Worm (Caenorhabditis elegans) whole organism, L3 larva: ENCODE results near the gene hil-2.

Experiments used
- R02D3.7 ChIP-seq: fragments of 150-350 bp; optimal IDR thresholded peaks from 2 replicates; lab custom pipeline; 2014; ENCODE audit warnings: missing biosample characterization, missing genetic modification characterization
- ZK546.5 ChIP-seq: sonication (generic microtip); optimal IDR thresholded peaks from 2 replicates; lab custom pipeline; 2017; ENCODE audit warnings: missing biosample characterization, missing genetic modification characterization
- aly-2 ChIP-seq: fragments of 150-350 bp; optimal IDR thresholded peaks from 2 replicates; lab custom pipeline; 2014; ENCODE audit warnings: missing biosample characterization, missing genetic modification characterization
- ama-1 ChIP-seq: fragments of 150-350 bp; optimal IDR thresholded peaks from 2 replicates; lab custom pipeline; 2018
- ceh-16 ChIP-seq: sonication (generic microtip); optimal IDR thresholded peaks from 2 replicates; lab custom pipeline; 2017; ENCODE audit warnings: missing biosample characterization, missing genetic modification characterization
- ceh-28 ChIP-seq: fragments of 150-350 bp; optimal IDR thresholded peaks from 2 replicates; lab custom pipeline; 2014; ENCODE audit warnings: missing biosample characterization, missing genetic modification reagents, missing genetic modification characterization
- ceh-82 ChIP-seq: fragments of 150-350 bp; optimal IDR thresholded peaks from 2 replicates; lab custom pipeline; 2014; ENCODE audit warnings: missing biosample characterization, missing genetic modification characterization
- ceh-9 ChIP-seq: sonication (generic microtip); optimal IDR thresholded peaks from 2 replicates; lab custom pipeline; 2018; ENCODE audit warnings: missing biosample characterization, missing genetic modification characterization
- daf-12 ChIP-seq: fragments of 150-350 bp; optimal IDR thresholded peaks from 2 replicates; lab custom pipeline; 2014; ENCODE audit warnings: missing biosample characterization, missing genetic modification reagents, missing genetic modification characterization
- egl-27 ChIP-seq: sonication (generic microtip); optimal IDR thresholded peaks from 4 replicates; lab custom pipeline; 2017; ENCODE audit warnings: missing biosample characterization, missing genetic modification reagents, missing genetic modification characterization
- egl-5 ChIP-seq: fragments of 150-350 bp; optimal IDR thresholded peaks from 2 replicates; lab custom pipeline; 2017; ENCODE audit warnings: missing biosample characterization, missing genetic modification reagents, missing genetic modification characterization, inconsistent platforms
- elt-1 ChIP-seq: fragments of 150-350 bp; optimal IDR thresholded peaks from 2 replicates; lab custom pipeline; 2014; ENCODE audit warnings: missing biosample characterization, missing genetic modification characterization
- elt-2 ChIP-seq: sonication (generic microtip); optimal IDR thresholded peaks from 2 replicates; lab custom pipeline; 2016; ENCODE audit warnings: missing genetic modification reagents, mild to moderate bottlenecking, missing genetic modification characterization, missing compliant biosample characterization
- elt-3 ChIP-seq, 3 experiments: fragments of 150-350 bp in 1 of 3; sonication (generic microtip) in 2 of 3; optimal IDR thresholded peaks; 2 replicates in 2 of 3; 4 replicates in 1 of 3; lab custom pipeline; 2014 to 2017; ENCODE audit warnings: missing biosample characterization in 3 of 3, missing genetic modification characterization in 3 of 3
- eor-1 ChIP-seq, 2 experiments: fragments of 150-350 bp; optimal IDR thresholded peaks; 2 replicates each; lab custom pipeline; 2014 to 2018; ENCODE audit warnings: missing biosample characterization in 2 of 2, missing genetic modification characterization in 2 of 2
- fkh-10 ChIP-seq: sonication (generic microtip); optimal IDR thresholded peaks from 2 replicates; lab custom pipeline; 2017; ENCODE audit warnings: missing biosample characterization, missing genetic modification reagents, missing genetic modification characterization
- fkh-2 ChIP-seq: fragments of 150-350 bp; optimal IDR thresholded peaks from 2 replicates; lab custom pipeline; 2014; ENCODE audit warnings: missing biosample characterization, missing genetic modification reagents, missing genetic modification characterization
- fos-1 ChIP-seq: fragments of 150-350 bp; optimal IDR thresholded peaks from 2 replicates; lab custom pipeline; 2014; ENCODE audit warnings: missing biosample characterization, missing genetic modification characterization
- hmg-11 ChIP-seq: sonication (generic microtip); optimal IDR thresholded peaks from 2 replicates; lab custom pipeline; 2016; ENCODE audit warnings: missing genetic modification characterization, missing compliant biosample characterization
- jun-1 ChIP-seq: fragments of 150-350 bp; optimal IDR thresholded peaks from 2 replicates; lab custom pipeline; 2014; ENCODE audit warnings: missing biosample characterization, missing genetic modification reagents, missing genetic modification characterization
- lin-15B ChIP-seq: fragments of 150-350 bp; optimal IDR thresholded peaks from 2 replicates; lab custom pipeline; 2014; ENCODE audit warnings: missing biosample characterization, missing genetic modification characterization
- lin-39 ChIP-seq: fragments of 150-350 bp; optimal IDR thresholded peaks from 2 replicates; lab custom pipeline; 2018; ENCODE audit warnings: missing biosample characterization, missing genetic modification reagents, missing genetic modification characterization
- lsy-12 ChIP-seq: sonication (generic microtip); optimal IDR thresholded peaks from 2 replicates; lab custom pipeline; 2016; ENCODE audit warnings: mild to moderate bottlenecking, missing genetic modification characterization, missing compliant biosample characterization
- mdl-1 ChIP-seq: fragments of 150-350 bp; optimal IDR thresholded peaks from 2 replicates; lab custom pipeline; 2014; ENCODE audit warnings: missing biosample characterization, missing genetic modification characterization
- mml-1 ChIP-seq: fragments of 150-350 bp; sonication (generic microtip); optimal IDR thresholded peaks from 3 replicates; lab custom pipeline; 2014; ENCODE audit warnings: missing biosample characterization, missing genetic modification characterization
- nfya-1 ChIP-seq: sonication (generic microtip); optimal IDR thresholded peaks from 2 replicates; lab custom pipeline; 2017; ENCODE audit warnings: missing genetic modification characterization, mild to moderate bottlenecking, missing compliant biosample characterization, antibody characterized with exemption, moderate library complexity; ENCODE audit not compliant: insufficient read depth
- nhr-11 ChIP-seq: fragments of 150-350 bp; optimal IDR thresholded peaks from 2 replicates; lab custom pipeline; 2014; ENCODE audit warnings: missing biosample characterization, missing genetic modification characterization
- nhr-12 ChIP-seq: fragments of 150-350 bp; optimal IDR thresholded peaks from 2 replicates; lab custom pipeline; 2014; ENCODE audit warnings: missing biosample characterization, missing genetic modification characterization
- nhr-23 ChIP-seq: fragments of 150-350 bp; optimal IDR thresholded peaks from 2 replicates; lab custom pipeline; 2014; ENCODE audit warnings: missing biosample characterization, missing genetic modification reagents, missing genetic modification characterization
- nhr-237 ChIP-seq: fragments of 150-350 bp; optimal IDR thresholded peaks from 2 replicates; lab custom pipeline; 2014; ENCODE audit warnings: missing biosample characterization, missing genetic modification characterization
- nhr-25 ChIP-seq: sonication (generic microtip); optimal IDR thresholded peaks from 2 replicates; lab custom pipeline; 2017; ENCODE audit warnings: missing biosample characterization, missing genetic modification characterization
- nhr-28 ChIP-seq: fragments of 150-350 bp; optimal IDR thresholded peaks from 2 replicates; lab custom pipeline; 2014; ENCODE audit warnings: missing biosample characterization, missing genetic modification characterization
- nhr-43 ChIP-seq: sonication (generic microtip); optimal IDR thresholded peaks from 2 replicates; lab custom pipeline; 2016; ENCODE audit warnings: mild to moderate bottlenecking, missing genetic modification characterization, missing compliant biosample characterization; ENCODE audit not compliant: poor library complexity, severe bottlenecking
- nhr-67 ChIP-seq: fragments of 150-350 bp; optimal IDR thresholded peaks from 2 replicates; lab custom pipeline; 2014; ENCODE audit warnings: missing biosample characterization, missing genetic modification characterization
- nhr-76 ChIP-seq: fragments of 150-350 bp; sonication (generic microtip); optimal IDR thresholded peaks from 5 replicates; lab custom pipeline; 2014; ENCODE audit warnings: missing biosample characterization, missing genetic modification characterization
- nhr-77 ChIP-seq: fragments of 150-350 bp; optimal IDR thresholded peaks from 2 replicates; lab custom pipeline; 2014; ENCODE audit warnings: missing biosample characterization, missing genetic modification characterization
- pha-4 ChIP-seq: fragments of 150-350 bp; optimal IDR thresholded peaks from 2 replicates; lab custom pipeline; 2014; ENCODE audit warnings: missing biosample characterization, missing genetic modification reagents, missing genetic modification characterization
- pqm-1 ChIP-seq: fragments of 150-350 bp; optimal IDR thresholded peaks from 2 replicates; lab custom pipeline; 2017; ENCODE audit warnings: missing biosample characterization, missing genetic modification characterization, inconsistent platforms
- sea-2 ChIP-seq: fragments of 150-350 bp; sonication (generic microtip); optimal IDR thresholded peaks from 4 replicates; lab custom pipeline; 2014; ENCODE audit warnings: missing biosample characterization, missing genetic modification reagents, missing genetic modification characterization
- skn-1 ChIP-seq: fragments of 150-350 bp; optimal IDR thresholded peaks from 2 replicates; lab custom pipeline; 2014; ENCODE audit warnings: missing biosample characterization, missing genetic modification characterization
- snpc-4 ChIP-seq: fragments of 150-350 bp; optimal IDR thresholded peaks from 2 replicates; lab custom pipeline; 2014; ENCODE audit warnings: missing biosample characterization, missing genetic modification characterization
- tbx-2 ChIP-seq: sonication (generic microtip); optimal IDR thresholded peaks from 2 replicates; lab custom pipeline; 2016; ENCODE audit warnings: mild to moderate bottlenecking, missing genetic modification characterization, missing compliant biosample characterization
- unc-39 ChIP-seq: sonication (generic microtip); optimal IDR thresholded peaks from 4 replicates; lab custom pipeline; 2017; ENCODE audit warnings: missing biosample characterization, missing genetic modification characterization
- unc-62 ChIP-seq: fragments of 150-350 bp; sonication (generic microtip); optimal IDR thresholded peaks from 4 replicates; lab custom pipeline; 2014; ENCODE audit warnings: missing biosample characterization, missing genetic modification reagents, missing genetic modification characterization
- zag-1 ChIP-seq: fragments of 150-350 bp; optimal IDR thresholded peaks from 2 replicates; lab custom pipeline; 2014; ENCODE audit warnings: missing biosample characterization, missing genetic modification characterization
- ztf-11 ChIP-seq: fragments of 150-350 bp; optimal IDR thresholded peaks from 2 replicates; lab custom pipeline; 2014; ENCODE audit warnings: missing biosample characterization, missing genetic modification characterization
- ztf-4 ChIP-seq: fragments of 150-350 bp; optimal IDR thresholded peaks from 2 replicates; lab custom pipeline; 2014; ENCODE audit warnings: missing biosample characterization, missing genetic modification characterization

The hil-2 gene

DNA sequence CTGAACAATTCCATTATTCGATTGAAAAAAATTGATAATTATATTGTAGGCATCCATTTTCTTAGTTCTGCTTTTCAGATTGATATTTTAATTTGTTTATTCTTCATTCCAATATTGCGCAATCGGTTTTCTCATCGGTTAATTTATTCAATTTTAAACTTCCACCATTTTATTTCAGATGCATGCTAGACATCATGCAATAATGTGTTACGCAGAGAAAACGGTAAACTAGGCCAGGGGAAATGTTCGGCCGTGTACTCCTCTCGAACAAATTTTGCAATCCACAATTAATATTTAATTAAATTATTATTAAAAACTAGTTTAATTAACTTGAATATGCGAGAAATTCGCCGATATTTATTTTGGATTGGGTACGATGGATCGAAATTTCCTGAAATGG, 27.6 kb downstream of the hil-2 start, which contains the start of gene Y73B6BL.29 (continued):
- TF ChIP-seq nhr-67: no peak
- peak; percentile 89 for TF ChIP-seq nfya-1 (tag; lab: Kevin White, UChicago)
- TF ChIP-seq nhr-43 (tag; lab: Kevin White, UChicago): peak; percentile 95
- peak in 1 of 2 experiments; percentile 55 for TF ChIP-seq eor-1 (tag; optimal IDR thresholded peaks at IDR 0.05; lab: Kevin White, UChicago)
- TF ChIP-seq unc-39: no peak
- TF ChIP-seq skn-1 (tag; lab: Kevin White, UChicago): peak; percentile 85
- TF ChIP-seq aly-2 (tag; lab: Kevin White, UChicago): no peak
- no peak for TF ChIP-seq ztf-11 (tag; lab: Kevin White, UChicago)
- TF ChIP-seq elt-1 (tag; lab: Kevin White, UChicago): no peak
- TF ChIP-seq nhr-12 (tag; lab: Kevin White, UChicago): no peak
- no peak for TF ChIP-seq ama-1 (lab: Kevin White, UChicago)
- no peak for TF ChIP-seq fkh-2 (tag; lab: Kevin White, UChicago)
- no peak for TF ChIP-seq unc-62
- no peak for TF ChIP-seq sea-2 (GFP tag; lab: Kevin White, UChicago)
- TF ChIP-seq ceh-82 (tag; lab: Kevin White, UChicago): peak; percentile 32
- no peak for TF ChIP-seq zag-1 (tag; lab: Kevin White, UChicago)
- no peak for TF ChIP-seq nhr-28 (tag; lab: Kevin White, UChicago)
- peak; percentile 88 for TF ChIP-seq R02D3.7 (tag; lab: Kevin White, UChicago)
- TF ChIP-seq lsy-12 (tag; lab: Kevin White, UChicago): peak; percentile 84
- peak; percentile 87 for TF ChIP-seq fkh-10 (GFP tag; lab: Kevin White, UChicago)

DNA sequence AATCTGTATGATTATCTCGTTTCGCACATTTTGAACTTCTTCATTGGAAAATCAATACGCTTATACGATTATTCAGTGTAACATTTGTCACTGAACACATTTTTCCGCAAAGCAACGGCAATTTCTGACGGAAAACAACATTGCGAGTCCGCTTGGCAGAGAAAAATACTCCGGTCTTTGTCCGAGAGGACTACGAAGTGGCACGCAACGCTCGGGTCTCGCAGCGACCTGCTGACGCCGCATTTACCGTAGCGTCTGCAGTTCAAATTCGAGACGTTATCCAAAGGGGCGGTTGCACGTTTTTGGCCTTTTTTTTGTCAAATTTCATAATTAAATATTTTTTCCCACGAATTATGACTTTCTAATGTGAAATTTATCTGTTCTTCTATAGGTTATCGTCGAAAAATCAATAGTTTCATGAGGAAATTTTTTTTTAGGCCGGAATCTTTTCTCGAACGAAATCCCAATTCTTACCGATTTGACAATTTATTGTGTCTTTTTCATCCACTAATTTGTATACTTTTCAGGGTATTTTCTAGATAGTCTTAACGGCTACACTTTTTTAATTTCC, 29.7 kb downstream of the hil-2 start, which contains the start of gene sqd-1:
Gene sqd-1, plus strand, starts transcription at position 521 of the 571 bp plus-strand sequence.
- TF ChIP-seq hmg-11 (tag; lab: Kevin White, UChicago): peak; percentile 92
- peak; percentile 98 for TF ChIP-seq nfya-1 (tag; lab: Kevin White, UChicago)
- no peak for TF ChIP-seq aly-2 (tag; lab: Kevin White, UChicago)
- TF ChIP-seq daf-12 (tag; lab: Kevin White, UChicago): no peak
- TF ChIP-seq fos-1 (tag; lab: Kevin White, UChicago): no peak
- TF ChIP-seq ceh-28 (tag; lab: Kevin White, UChicago): peak; percentile 84
- peak; percentile 100 for TF ChIP-seq ZK546.5 (tag; lab: Kevin White, UChicago)
- TF ChIP-seq ama-1 (lab: Kevin White, UChicago): peak; percentile 39
- peak; percentile 83 for TF ChIP-seq pqm-1 (tag; lab: Kevin White, UChicago)
- no peak for TF ChIP-seq ceh-9 (tag; lab: Kevin White, UChicago)
- TF ChIP-seq snpc-4: peak; percentile 86
- peak; percentile 96 for TF ChIP-seq nhr-43 (tag; lab: Kevin White, UChicago)
- TF ChIP-seq ceh-82 (tag; lab: Kevin White, UChicago): peak; percentile 83
- peak; percentile 37 for TF ChIP-seq nhr-77 (tag; lab: Kevin White, UChicago)
- TF ChIP-seq nhr-12 (tag; lab: Kevin White, UChicago): no peak
- peak; percentile 92 for TF ChIP-seq jun-1 (tag; lab: Kevin White, UChicago)
- no peak for TF ChIP-seq ztf-11 (tag; lab: Kevin White, UChicago)
- TF ChIP-seq nhr-23 (tag; lab: Kevin White, UChicago): peak; percentile 98
- TF ChIP-seq lin-15B: peak; percentile 97
- TF ChIP-seq egl-27: peak; percentile 78
- no peak for TF ChIP-seq mml-1
- TF ChIP-seq ztf-4 (tag; lab: Kevin White, UChicago): peak; percentile 76
- TF ChIP-seq nhr-11 (tag; lab: Kevin White, UChicago): peak; percentile 78
- TF ChIP-seq nhr-76: peak; percentile 1
- peak; percentile 99 for TF ChIP-seq lin-39 (tag; lab: Kevin White, UChicago)
- no peak for TF ChIP-seq nhr-237
- TF ChIP-seq R02D3.7 (tag; lab: Kevin White, UChicago): peak; percentile 96
- TF ChIP-seq skn-1 (tag; lab: Kevin White, UChicago): peak; percentile 73
- TF ChIP-seq fkh-10 (GFP tag; lab: Kevin White, UChicago): peak; percentile 79
- peak; percentile 98 for TF ChIP-seq nhr-25 (tag; lab: Kevin White, UChicago)
- TF ChIP-seq sea-2 (GFP tag; lab: Kevin White, UChicago): no peak
- TF ChIP-seq lsy-12 (tag; lab: Kevin White, UChicago): peak; percentile 98
- TF ChIP-seq elt-2: peak; percentile 79
- TF ChIP-seq nhr-67: no peak
- no peak for TF ChIP-seq nhr-28 (tag; lab: Kevin White, UChicago)
- TF ChIP-seq elt-3 (tag; optimal IDR thresholded peaks at IDR 0.05; lab: Kevin White, UChicago): peak in 1 of 3 experiments; percentile 89
- TF ChIP-seq unc-39: no peak
- TF ChIP-seq elt-1 (tag; lab: Kevin White, UChicago): peak; percentile 55
- TF ChIP-seq zag-1 (tag; lab: Kevin White, UChicago): peak; percentile 57
- TF ChIP-seq mdl-1 (tag; lab: Kevin White, UChicago): peak; percentile 15
- TF ChIP-seq tbx-2 (tag; lab: Kevin White, UChicago): peak; percentile 90
- TF ChIP-seq ceh-16 (tag; lab: Kevin White, UChicago): no peak
- TF ChIP-seq eor-1 (tag; optimal IDR thresholded peaks at IDR 0.05; lab: Kevin White, UChicago): no peak
- TF ChIP-seq unc-62: peak; percentile 59
- peak; percentile 96 for TF ChIP-seq egl-5 (tag; lab: Kevin White, UChicago)
- TF ChIP-seq pha-4 (tag; lab: Kevin White, UChicago): peak; percentile 98
- no peak for TF ChIP-seq fkh-2 (tag; lab: Kevin White, UChicago)
